Worm (Caenorhabditis elegans) whole organism, mixed stage, embryonic: Measurements from ENCODE around the gene C46C2.3.

ENCODE experiments used
- bed-3 ChIP-seq: fragments of 200-800 bp; sonication (Bioruptor generic); optimal IDR thresholded peaks from 3 replicates; lab custom pipeline; 2018; ENCODE audit warnings: mild to moderate bottlenecking, missing genetic modification characterization, moderate library complexity, missing compliant biosample characterization
- cnd-1 ChIP-seq: fragments of 200-800 bp; sonication (Bioruptor generic); optimal IDR thresholded peaks from 2 replicates; lab custom pipeline; 2018; ENCODE audit warnings: mild to moderate bottlenecking, missing genetic modification characterization, missing compliant biosample characterization
- elt-1 ChIP-seq: sonication (generic microtip); optimal IDR thresholded peaks from 2 replicates; lab custom pipeline; 2017; ENCODE audit warnings: missing genetic modification characterization, mild to moderate bottlenecking, missing compliant biosample characterization, antibody characterized with exemption, moderate library complexity, borderline replicate concordance; ENCODE audit not compliant: insufficient read depth
- lsy-2 ChIP-seq: fragments of 150-350 bp; optimal IDR thresholded peaks from 2 replicates; lab custom pipeline; 2014; ENCODE audit warnings: missing biosample characterization, missing genetic modification characterization
- mep-1 ChIP-seq: fragments of 150-350 bp; optimal IDR thresholded peaks from 2 replicates; lab custom pipeline; 2017; ENCODE audit warnings: missing biosample characterization, missing genetic modification reagents, missing genetic modification characterization, inconsistent platforms
- nhr-12 ChIP-seq: fragments of 150-350 bp; optimal IDR thresholded peaks from 2 replicates; lab custom pipeline; 2014; ENCODE audit warnings: missing biosample characterization, missing genetic modification characterization
- nhr-237 ChIP-seq: fragments of 150-350 bp; optimal IDR thresholded peaks from 2 replicates; lab custom pipeline; 2014; ENCODE audit warnings: missing biosample characterization, missing genetic modification characterization
- nhr-76 ChIP-seq: sonication (generic microtip); optimal IDR thresholded peaks from 2 replicates; lab custom pipeline; 2017; ENCODE audit warnings: missing biosample characterization, missing genetic modification characterization
- pha-4 ChIP-seq: fragments of 150-350 bp; optimal IDR thresholded peaks from 2 replicates; lab custom pipeline; 2018; ENCODE audit warnings: missing biosample characterization, missing genetic modification reagents, missing genetic modification characterization
- snpc-4 ChIP-seq: fragments of 150-350 bp; optimal IDR thresholded peaks from 2 replicates; lab custom pipeline; 2014; ENCODE audit warnings: missing biosample characterization, missing genetic modification characterization
- unc-39 ChIP-seq: fragments of 150-350 bp; optimal IDR thresholded peaks from 2 replicates; lab custom pipeline; 2014; ENCODE audit warnings: missing biosample characterization, missing genetic modification characterization
- unc-62 ChIP-seq: fragments of 150-350 bp; optimal IDR thresholded peaks from 2 replicates; lab custom pipeline; 2014; ENCODE audit warnings: missing biosample characterization, missing genetic modification reagents, missing genetic modification characterization
- ztf-11 ChIP-seq: fragments of 150-350 bp; optimal IDR thresholded peaks from 2 replicates; lab custom pipeline; 2014; ENCODE audit warnings: missing biosample characterization, missing genetic modification characterization

DNA sequence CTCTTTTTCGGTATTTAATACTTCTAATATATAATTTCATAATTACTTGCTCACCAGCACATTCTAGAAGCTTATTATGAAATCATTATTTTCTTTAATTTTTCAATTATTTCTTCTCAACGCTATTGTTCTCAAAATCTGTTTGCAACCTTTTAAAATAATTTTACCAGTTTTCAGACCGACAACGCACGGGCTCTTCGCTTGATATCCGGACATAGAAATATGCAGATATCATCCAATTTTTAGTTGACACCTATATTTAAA is 25.1 kb upstream of the C46C2.3 start, which contains the start of gene wnk-1:
- TF ChIP-seq ztf-11 (tag; lab: Kevin White, UChicago) (no peak), unc-39 (tag; lab: Kevin White, UChicago) (no peak), lsy-2 (no peak), nhr-76 (tag; lab: Kevin White, UChicago) (no peak), bed-3 (no peak), snpc-4 (tag; lab: Kevin White, UChicago) (no peak), unc-62 (no peak), nhr-237 (tag; lab: Kevin White, UChicago) (no peak), pha-4 (no peak), mep-1 (tag; lab: Kevin White, UChicago) (no peak), nhr-12 (tag; lab: Kevin White, UChicago) (no peak), cnd-1 (tag; lab: Kevin White, UChicago) (no peak), elt-1 (no peak)
